Worm (Caenorhabditis elegans) whole organism, late embryonic: ENCODE data around the gene grl-18.

Experiments used
- K02D7.2 ChIP-seq: sonication (generic microtip); optimal IDR thresholded peaks from 2 replicates; lab custom pipeline; 2017; ENCODE audit warnings: mild to moderate bottlenecking, missing genetic modification characterization, missing compliant biosample characterization
- ama-1 ChIP-seq: fragments of 150-350 bp; optimal IDR thresholded peaks from 2 replicates; lab custom pipeline; 2014
- ceh-48 ChIP-seq: sonication (generic microtip); optimal IDR thresholded peaks from 2 replicates; lab custom pipeline; 2016; ENCODE audit warnings: missing genetic modification characterization, inconsistent platforms, missing compliant biosample characterization
- dmd-4 ChIP-seq: sonication (generic microtip); optimal IDR thresholded peaks from 2 replicates; lab custom pipeline; 2016; ENCODE audit warnings: borderline replicate concordance, missing genetic modification characterization, missing compliant biosample characterization
- elt-2 ChIP-seq: sonication (generic microtip); optimal IDR thresholded peaks from 2 replicates; lab custom pipeline; 2016; ENCODE audit warnings: missing genetic modification reagents, missing genetic modification characterization, missing compliant biosample characterization
- mec-3 ChIP-seq: sonication (generic microtip); optimal IDR thresholded peaks from 2 replicates; lab custom pipeline; 2016; ENCODE audit warnings: borderline replicate concordance, missing genetic modification characterization, missing compliant biosample characterization
- nfya-1 ChIP-seq: sonication (generic microtip); optimal IDR thresholded peaks from 2 replicates; lab custom pipeline; 2017; ENCODE audit warnings: missing genetic modification characterization, mild to moderate bottlenecking, missing compliant biosample characterization, antibody characterized with exemption, moderate library complexity
- npax-4 ChIP-seq: sonication (generic microtip); optimal IDR thresholded peaks from 2 replicates; lab custom pipeline; 2016; ENCODE audit warnings: missing genetic modification characterization, missing compliant biosample characterization
- odd-2 ChIP-seq: sonication (generic microtip); optimal IDR thresholded peaks from 2 replicates; lab custom pipeline; 2017; ENCODE audit warnings: antibody characterized with exemption, mild to moderate bottlenecking, missing genetic modification characterization, missing compliant biosample characterization
- pag-3 ChIP-seq: sonication (generic microtip); optimal IDR thresholded peaks from 2 replicates; lab custom pipeline; 2016; ENCODE audit warnings: missing compliant biosample characterization, missing genetic modification characterization, borderline replicate concordance
- rnt-1 ChIP-seq: sonication (generic microtip); optimal IDR thresholded peaks from 2 replicates; lab custom pipeline; 2016; ENCODE audit warnings: missing genetic modification characterization, missing compliant biosample characterization
- unc-55 ChIP-seq: sonication (generic microtip); optimal IDR thresholded peaks from 2 replicates; lab custom pipeline; 2017; ENCODE audit warnings: missing biosample characterization, missing genetic modification reagents, missing genetic modification characterization

- TF ChIP-seq unc-55, result no peak
- TF ChIP-seq rnt-1, result no peak
- no peak for TF ChIP-seq K02D7.2 (tag; lab: Kevin White, UChicago)
- TF ChIP-seq ama-1, result no peak
- TF ChIP-seq odd-2, result no peak
- TF ChIP-seq mec-3 (tag; lab: Kevin White, UChicago), result no peak
- TF ChIP-seq elt-2 (tag; lab: Kevin White, UChicago), result no peak
- no peak for TF ChIP-seq pag-3 (tag; lab: Kevin White, UChicago)
- no peak for TF ChIP-seq nfya-1 (tag; lab: Kevin White, UChicago)
- no peak for TF ChIP-seq dmd-4 (tag; lab: Kevin White, UChicago)
- TF ChIP-seq npax-4 (tag; lab: Kevin White, UChicago), result no peak
- TF ChIP-seq ceh-48 (tag; lab: Kevin White, UChicago), result no peak
Measured at ce11 chrV:5447057-5447456, 41.6 kb downstream of the grl-18 start.
